Worm (Caenorhabditis elegans): ENCODE measurements around the gene W03C9.6.

The W03C9.6 gene

DNA sequence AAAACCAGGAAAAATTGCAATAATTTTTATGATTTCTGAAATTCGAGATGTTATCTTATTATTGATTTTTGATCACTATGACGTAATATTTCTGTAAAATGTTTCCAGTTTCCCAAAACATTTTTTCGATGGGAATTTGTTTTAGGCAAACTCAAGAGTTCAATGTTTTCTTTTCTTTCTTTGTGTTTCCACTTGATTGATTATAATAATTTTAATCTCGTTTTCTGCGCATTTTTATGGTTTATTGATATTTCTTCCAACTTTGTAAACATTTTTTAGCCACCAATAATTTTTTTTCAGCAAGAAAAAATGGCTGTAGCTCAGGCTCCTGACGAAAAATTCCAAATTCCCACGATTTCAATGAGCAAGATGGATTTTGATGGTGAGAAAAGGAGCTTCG is at the start of gene W03C9.6:
Gene W03C9.6 (plus strand): TSS at position 301 of the 400 bp plus-strand sequence.
- TF ChIP-seq lsy-2 (tag; optimal IDR thresholded peaks at IDR 0.05) (no peak), zip-8 (tag; optimal IDR thresholded peaks at IDR 0.05) (peak; percentile 80)

DNA sequence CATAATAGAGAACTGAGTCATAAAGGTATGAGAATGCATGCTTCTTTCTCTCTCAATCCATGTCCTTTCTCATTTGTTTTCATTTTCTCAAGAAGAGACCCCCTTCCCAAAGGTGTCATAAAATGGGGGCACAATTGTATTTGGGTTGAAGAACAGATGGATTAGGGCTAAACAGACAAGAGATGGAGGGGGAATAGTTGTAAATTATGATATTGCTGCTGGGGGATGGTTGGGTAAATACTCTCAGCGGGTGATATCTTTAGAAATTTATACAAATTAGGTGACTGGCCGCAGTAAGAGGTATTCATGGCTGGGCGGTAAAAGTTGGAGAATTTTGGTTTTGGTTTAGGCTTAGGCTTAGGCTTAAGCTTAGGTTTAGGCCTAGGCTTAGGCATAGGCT is 49.3 kb upstream of the W03C9.6 start:
- TF ChIP-seq lsy-2 (tag; optimal IDR thresholded peaks at IDR 0.05) (no peak), cnd-1 (tag; optimal IDR thresholded peaks at IDR 0.05) (peak; percentile 53)

DNA sequence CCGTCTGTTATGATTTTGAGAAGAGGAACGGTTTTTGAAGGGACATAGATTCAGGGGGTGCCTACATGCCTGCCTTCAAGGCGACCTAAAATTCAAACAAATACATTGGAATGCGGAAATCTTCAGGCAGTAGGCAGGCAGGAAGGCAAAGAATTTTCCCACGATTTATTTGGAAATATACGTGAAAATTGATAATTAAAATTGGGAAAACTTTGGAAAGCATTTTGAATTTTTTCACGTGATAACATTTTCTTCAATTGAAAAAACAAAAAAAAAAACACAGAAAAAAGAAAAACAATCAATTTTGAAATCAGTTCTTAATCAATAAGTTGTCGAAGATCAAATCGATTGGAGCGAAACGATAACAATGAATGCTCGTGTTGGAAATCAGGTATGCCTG is 48.1 kb upstream of the W03C9.6 start, which contains the start of gene ZK930.4:
Gene ZK930.4 (plus strand): TSS at position 301 of the 400 bp plus-strand sequence.
- TF ChIP-seq pha-4 (tag; optimal IDR thresholded peaks at IDR 0.05) (no peak), snpc-4 (tag; optimal IDR thresholded peaks at IDR 0.05) (no peak), ceh-83 (GFP tag; optimal IDR thresholded peaks at IDR 0.05) (no peak), zip-8 (tag; optimal IDR thresholded peaks at IDR 0.05) (no peak), ztf-11 (tag; optimal IDR thresholded peaks at IDR 0.05) (no peak), sptf-1 (tag; optimal IDR thresholded peaks at IDR 0.05) (no peak), tbx-8 (GFP tag; optimal IDR thresholded peaks at IDR 0.05) (no peak), ham-2 (GFP tag; optimal IDR thresholded peaks at IDR 0.05) (no peak)

DNA sequence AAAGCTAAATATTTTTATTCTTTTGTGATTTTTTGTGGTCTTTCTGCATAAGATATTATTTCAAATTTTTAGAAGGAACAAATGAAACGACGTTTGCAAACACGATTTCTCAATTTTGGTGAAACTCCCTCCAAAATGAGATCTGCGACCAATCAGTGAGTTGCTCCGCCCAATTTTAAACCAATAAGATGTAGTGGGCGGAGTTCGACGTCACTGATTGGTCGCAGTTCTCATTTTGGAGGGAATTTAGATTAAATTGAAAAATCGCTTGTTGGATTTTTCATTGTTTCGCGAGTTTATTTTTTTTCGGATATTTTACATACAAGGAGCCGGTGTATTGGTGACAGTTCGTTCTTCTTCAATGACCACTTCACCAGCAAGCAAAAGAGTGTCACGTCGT is 43.7 kb upstream of the W03C9.6 start:
- TF ChIP-seq lin-13 (tag; optimal IDR thresholded peaks at IDR 0.05) (no peak), pha-4 (tag; optimal IDR thresholded peaks at IDR 0.05) (no peak)

DNA sequence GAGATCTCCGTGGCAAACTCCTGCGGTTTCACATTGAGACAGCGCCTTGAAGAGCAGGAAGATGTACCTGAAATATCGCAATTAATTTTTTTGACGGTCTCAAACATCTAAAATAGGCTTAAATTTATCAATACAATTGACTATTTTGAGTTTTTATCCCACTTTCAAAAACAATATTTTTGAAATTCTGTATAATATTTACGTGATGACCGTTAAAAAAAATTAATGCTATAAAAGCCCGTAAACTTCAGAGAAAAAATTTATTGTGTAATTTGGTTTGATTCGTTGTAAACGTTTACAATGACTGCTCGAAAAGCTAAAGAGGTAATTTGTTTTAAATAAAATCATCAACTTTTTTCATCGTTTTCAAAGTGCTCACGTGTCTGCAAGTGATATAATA is 40.0 kb upstream of the W03C9.6 start, which contains the start of gene ZK930.7:
Gene ZK930.7 (plus strand): TSS at position 301 of the 400 bp plus-strand sequence.
- TF ChIP-seq ztf-11 (tag; optimal IDR thresholded peaks at IDR 0.05) (no peak), bed-3 (GFP tag; optimal IDR thresholded peaks at IDR 0.05) (no peak), unc-120 (tag; optimal IDR thresholded peaks at IDR 0.05; ENCODE audit: poor library complexity, severe bottlenecking) (no peak), unc-62 (GFP tag; optimal IDR thresholded peaks at IDR 0.05) (no peak), cnd-1 (tag; optimal IDR thresholded peaks at IDR 0.05) (no peak), zip-8 (tag; optimal IDR thresholded peaks at IDR 0.05) (no peak), nhr-12 (tag; optimal IDR thresholded peaks at IDR 0.05) (no peak), pha-4 (tag; optimal IDR thresholded peaks at IDR 0.05) (no peak), flh-1 (GFP tag; optimal IDR thresholded peaks at IDR 0.05) (no peak), hlh-1 (tag; optimal IDR thresholded peaks at IDR 0.05) (no peak), elt-1 (tag; optimal IDR thresholded peaks at IDR 0.05; ENCODE audit: borderline replicate concordance, insufficient read depth) (no peak), sptf-1 (tag; optimal IDR thresholded peaks at IDR 0.05) (no peak), ces-1 (GFP tag; optimal IDR thresholded peaks at IDR 0.05) (no peak), ceh-83 (GFP tag; optimal IDR thresholded peaks at IDR 0.05) (no peak), nhr-76 (tag; optimal IDR thresholded peaks at IDR 0.05) (no peak)

DNA sequence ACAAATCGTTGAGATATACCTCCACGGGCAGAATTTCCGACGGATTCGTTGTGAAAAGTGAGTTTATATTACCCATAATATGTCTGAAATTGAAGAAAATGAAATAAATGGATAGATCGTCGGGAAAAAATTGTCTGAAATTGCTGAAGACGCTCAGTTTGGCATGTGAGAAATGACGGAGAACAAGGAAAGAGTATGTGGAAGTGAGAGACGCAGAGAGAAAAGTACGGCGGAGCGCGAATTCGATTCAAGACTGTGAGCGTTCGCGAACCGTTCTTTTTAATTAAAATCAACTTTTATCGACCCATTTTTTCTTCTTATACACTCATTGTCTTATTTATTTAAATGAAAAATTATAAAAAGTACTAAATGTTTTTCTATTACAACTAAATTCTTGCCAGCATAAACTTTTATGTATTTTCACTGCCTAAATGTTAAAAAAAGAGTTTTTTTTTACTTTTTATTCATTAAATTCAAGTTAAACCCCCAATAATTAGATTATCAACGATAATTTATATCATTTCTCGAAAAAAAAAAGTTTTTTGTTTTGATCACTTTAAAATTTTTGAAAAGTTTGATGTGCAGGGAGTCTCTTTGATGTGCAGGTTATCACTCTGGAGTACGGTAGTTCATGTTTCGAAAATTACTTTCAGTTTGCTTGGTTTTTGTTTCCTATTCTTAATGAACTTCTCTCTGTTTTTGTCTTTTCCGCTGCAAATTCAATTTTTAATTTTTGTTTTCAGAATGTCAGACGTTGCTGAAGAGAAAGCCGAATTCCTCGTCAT is 38.3 kb upstream of the W03C9.6 start, which contains the start of the genes vps-15 and hmg-12:
Gene vps-15 (minus strand): TSS at position 83 of the 785 bp plus-strand sequence.
Gene hmg-12 (plus strand): TSS at position 744 of the 785 bp plus-strand sequence.
- no peak for TF ChIP-seq ham-2 (GFP tag; optimal IDR thresholded peaks at IDR 0.05)
- TF ChIP-seq mep-1 (tag; optimal IDR thresholded peaks at IDR 0.05), result no peak
- TF ChIP-seq sptf-1 (tag; optimal IDR thresholded peaks at IDR 0.05), result no peak
- no peak for TF ChIP-seq nhr-12 (tag; optimal IDR thresholded peaks at IDR 0.05)
- no peak for TF ChIP-seq ces-1 (GFP tag; optimal IDR thresholded peaks at IDR 0.05)
- TF ChIP-seq lsy-2 (tag; optimal IDR thresholded peaks at IDR 0.05), result peak; percentile 87
- no peak for TF ChIP-seq unc-39 (tag; optimal IDR thresholded peaks at IDR 0.05)

DNA sequence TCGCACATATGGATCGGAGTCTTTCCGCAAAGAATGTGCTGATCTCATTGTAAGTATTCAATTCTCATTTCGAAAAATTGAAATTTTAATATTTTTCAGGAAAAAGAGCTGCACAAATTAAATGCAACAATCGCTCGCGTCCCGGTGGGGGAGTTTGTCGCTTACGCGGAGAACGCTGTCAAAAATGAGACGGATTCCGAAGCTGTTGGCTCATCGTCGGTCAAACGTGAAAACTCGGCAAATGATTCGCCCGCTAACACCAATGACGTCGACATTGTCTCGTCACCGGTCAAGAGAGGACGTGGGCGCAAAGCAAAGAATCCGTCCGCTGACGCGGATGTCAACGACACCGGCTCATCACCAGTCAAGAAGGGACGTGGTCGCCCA is 37.8 kb upstream of the W03C9.6 start:
- TF ChIP-seq pha-4 (tag; optimal IDR thresholded peaks at IDR 0.05), result no peak
- no peak for TF ChIP-seq hlh-1 (tag; optimal IDR thresholded peaks at IDR 0.05)
- no peak for TF ChIP-seq flh-1 (GFP tag; optimal IDR thresholded peaks at IDR 0.05)
- TF ChIP-seq ceh-39 (tag; optimal IDR thresholded peaks at IDR 0.05), result no peak

DNA sequence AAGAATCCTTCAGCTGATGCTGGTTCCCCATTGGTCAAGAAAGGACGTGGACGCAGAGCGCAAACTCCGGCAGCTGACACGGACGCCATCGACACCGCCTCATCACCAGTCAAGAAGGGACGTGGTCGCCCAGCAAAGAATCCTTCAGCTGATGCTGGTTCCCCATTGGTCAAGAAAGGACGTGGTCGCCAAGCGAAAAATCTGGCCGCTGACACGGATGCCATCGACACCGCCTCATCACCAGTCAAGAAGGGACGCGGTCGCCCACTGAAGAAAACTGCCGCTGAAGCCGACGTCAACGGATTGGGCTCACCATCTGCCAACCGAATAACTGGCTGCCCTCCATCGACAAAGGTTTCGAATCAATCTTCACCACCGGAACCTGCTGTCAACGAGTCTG is 37.4 kb upstream of the W03C9.6 start:
- TF ChIP-seq tbx-8 (GFP tag; optimal IDR thresholded peaks at IDR 0.05), result no peak
- no peak for TF ChIP-seq hlh-1 (tag; optimal IDR thresholded peaks at IDR 0.05)
- no peak for TF ChIP-seq sem-2 (GFP tag; optimal IDR thresholded peaks at IDR 0.05)
- no peak for TF ChIP-seq elt-3 (tag; optimal IDR thresholded peaks at IDR 0.05)
- no peak for TF ChIP-seq unc-39 (tag; optimal IDR thresholded peaks at IDR 0.05)
- no peak for TF ChIP-seq drap-1 (GFP tag; optimal IDR thresholded peaks at IDR 0.05)
